Worm (Caenorhabditis elegans) whole organism, midembryonic: ENCODE data around the gene acs-18.

Source experiments
- cog-1 ChIP-seq: sonication (generic microtip); optimal IDR thresholded peaks from 2 replicates; lab custom pipeline; 2016; ENCODE audit warnings: missing genetic modification characterization, missing compliant biosample characterization
- flt-1 ChIP-seq: fragments of 200-800 bp; sonication (Bioruptor generic); IDR thresholded peaks from 2 replicates; pipeline ENCODE4 v1.3.6; 2022; ENCODE audit warnings: missing genetic modification characterization, missing compliant biosample characterization
- klf-2 ChIP-seq: fragments of 200-800 bp; sonication (Bioruptor generic); conservative IDR thresholded peaks from 2 replicates; pipeline ENCODE4 v1.3.6; 2022; ENCODE audit warnings: missing genetic modification reagents, missing genetic modification characterization, missing compliant biosample characterization
- med-1 ChIP-seq: sonication (generic microtip); optimal IDR thresholded peaks from 2 replicates; lab custom pipeline; 2017; ENCODE audit warnings: missing genetic modification characterization, mild to moderate bottlenecking, missing compliant biosample characterization, antibody characterized with exemption, missing genetic modification reagents; ENCODE audit not compliant: insufficient read depth

ce11 chrIV:10337286-10337685, 23.8 kb upstream of the acs-18 start:
- no peak for TF ChIP-seq flt-1 (GFP tag; lab: Robert Waterston, UW)
- no peak for TF ChIP-seq med-1
- TF ChIP-seq cog-1, result no peak
- no peak for TF ChIP-seq klf-2 (GFP tag; lab: Robert Waterston, UW)
